Worm (Caenorhabditis elegans) whole organism, young adult: Measurements from ENCODE around the gene pix-1.

Source experiments
- F49E8.2 ChIP-seq: sonication (generic microtip); optimal IDR thresholded peaks from 3 replicates; lab custom pipeline; 2017; ENCODE audit warnings: missing genetic modification characterization, mild to moderate bottlenecking, missing compliant biosample characterization, antibody characterized with exemption, moderate library complexity; ENCODE audit not compliant: insufficient read depth
- Y53G8AR.9 ChIP-seq: fragments of 200-800 bp; sonication (Bioruptor generic); conservative IDR thresholded peaks from 2 replicates; pipeline ENCODE4 v1.3.6; 2022; ENCODE audit warnings: missing genetic modification reagents, missing genetic modification characterization, missing compliant biosample characterization
- ceh-40 ChIP-seq: fragments of 200-800 bp; sonication (Bioruptor generic); IDR thresholded peaks from 2 replicates; pipeline ENCODE4 v1.3.6; 2022; ENCODE audit warnings: missing genetic modification characterization, missing compliant biosample characterization
- die-1 ChIP-seq: sonication (generic microtip); optimal IDR thresholded peaks from 2 replicates; lab custom pipeline; 2016; ENCODE audit warnings: missing genotype, mild to moderate bottlenecking, missing genetic modification characterization, missing compliant biosample characterization
- him-1 ChIP-seq: sonication (generic microtip); optimal IDR thresholded peaks from 2 replicates; lab custom pipeline; 2016; ENCODE audit warnings: missing genotype, missing genetic modification reagents, missing genetic modification characterization, missing compliant biosample characterization
- hrde-1 ChIP-seq: sonication (generic microtip); optimal IDR thresholded peaks from 2 replicates; lab custom pipeline; 2016; ENCODE audit warnings: missing genetic modification characterization, mild to moderate bottlenecking, missing compliant biosample characterization, moderate library complexity, missing genotype, missing genetic modification reagents, borderline replicate concordance
- mxl-1 ChIP-seq: sonication (generic microtip); optimal IDR thresholded peaks from 2 replicates; lab custom pipeline; 2016; ENCODE audit warnings: missing genetic modification characterization, missing compliant biosample characterization
- nhr-179 ChIP-seq: sonication (generic microtip); optimal IDR thresholded peaks from 2 replicates; lab custom pipeline; 2016; ENCODE audit warnings: mild to moderate bottlenecking, missing genetic modification characterization, missing compliant biosample characterization
- pha-4 ChIP-seq: fragments of 150-350 bp; sonication (generic microtip); optimal IDR thresholded peaks from 2 replicates; lab custom pipeline; 2014; ENCODE audit warnings: missing biosample characterization, missing genetic modification reagents, missing genetic modification characterization
- snpc-4 ChIP-seq, 5 experiments: fragments of 150-350 bp in 1 of 5; sonication (generic microtip) in 4 of 5; optimal IDR thresholded peaks; 2 replicates each; lab custom pipeline; 2014 to 2018; ENCODE audit warnings: missing genetic modification characterization in 5 of 5, missing biosample characterization in 3 of 5, antibody characterized with exemption in 2 of 5, mild to moderate bottlenecking in 2 of 5, missing compliant biosample characterization in 2 of 5, missing genotype in 2 of 5, moderate library complexity in 2 of 5, missing genetic modification reagents in 1 of 5
- unc-130 ChIP-seq: sonication (generic microtip); optimal IDR thresholded peaks from 2 replicates; lab custom pipeline; 2016; ENCODE audit warnings: missing genetic modification reagents, missing genetic modification characterization, missing compliant biosample characterization
- unc-62 ChIP-seq: fragments of 150-350 bp; optimal IDR thresholded peaks from 2 replicates; lab custom pipeline; 2014; ENCODE audit warnings: missing biosample characterization, missing genetic modification reagents, missing genetic modification characterization
- ztf-18 ChIP-seq: sonication (generic microtip); optimal IDR thresholded peaks from 2 replicates; lab custom pipeline; 2016; ENCODE audit warnings: missing genotype, mild to moderate bottlenecking, missing genetic modification characterization, missing compliant biosample characterization

ce11 chrX:13782074-13782462 lies 55.0 kb downstream of the pix-1 start:
- peak; percentile 3 for TF ChIP-seq snpc-4 (GFP tag; optimal IDR thresholded peaks at IDR 0.05; lab: Kevin White, UChicago)
- no peak for TF ChIP-seq snpc-4 (tag; optimal IDR thresholded peaks at IDR 0.05; lab: Kevin White, UChicago)
- no peak for TF ChIP-seq unc-62 (GFP tag; lab: Kevin White, UChicago)
- no peak for TF ChIP-seq mxl-1
- TF ChIP-seq nhr-179 (tag; lab: Kevin White, UChicago), result no peak
- no peak for TF ChIP-seq pha-4 (tag; lab: Kevin White, UChicago)
- no peak for TF ChIP-seq Y53G8AR.9 (GFP tag; lab: Robert Waterston, UW)
- no peak for TF ChIP-seq unc-130
- TF ChIP-seq ztf-18 (tag; lab: Kevin White, UChicago), result peak; percentile 11
- no peak for TF ChIP-seq hrde-1 (tag; lab: Kevin White, UChicago)
- peak; percentile 74 for TF ChIP-seq him-1
- no peak for TF ChIP-seq F49E8.2 (tag; lab: Kevin White, UChicago)
- TF ChIP-seq ceh-40 (GFP tag; lab: Robert Waterston, UW), result peak; percentile 65; the same call in 1 of the 2 replicates
- peak; percentile 81 for TF ChIP-seq die-1
